Worm (Caenorhabditis elegans): ENCODE measurements around the gene C33B4.5.

The C33B4.5 gene

DNA sequence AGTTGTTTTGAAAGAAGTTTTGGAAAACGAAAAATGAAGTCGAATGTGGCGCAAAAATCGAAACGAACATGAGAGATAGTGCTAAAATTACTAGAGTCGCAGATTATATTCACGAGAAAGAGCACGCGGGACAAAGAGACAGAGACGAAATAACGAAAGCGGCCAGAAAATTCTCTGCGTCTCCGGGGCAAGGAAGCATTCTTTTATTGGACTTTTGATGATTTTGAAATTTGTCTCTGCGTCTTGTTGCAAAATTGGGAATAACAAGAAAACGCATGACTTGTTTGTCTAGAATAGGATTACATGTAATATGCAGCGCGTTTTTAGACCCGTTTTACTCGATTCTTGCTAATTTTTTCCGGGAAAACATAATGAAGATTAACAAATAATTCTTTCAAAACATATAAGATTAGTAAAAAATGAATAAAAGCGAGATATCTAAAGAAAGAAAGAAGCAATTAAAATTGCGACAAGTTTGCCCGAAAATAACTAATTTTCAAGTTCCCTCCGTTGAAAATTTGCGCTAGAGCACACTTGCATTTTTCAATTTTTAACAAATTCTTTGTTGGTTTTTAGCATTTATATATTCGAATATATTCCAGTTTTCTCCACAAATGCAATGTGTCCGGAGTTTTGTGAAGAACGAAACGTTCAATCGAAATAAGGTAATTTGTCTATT, 35.1 kb upstream of the C33B4.5 start, which contains the start of the genes B0491.6 and pigm-1 (continued):
- peak; percentile 14 for TF ChIP-seq jun-1 (tag; optimal IDR thresholded peaks at IDR 0.05)
- TF ChIP-seq xbp-1 (tag; optimal IDR thresholded peaks at IDR 0.05) = peak; percentile 30
- TF ChIP-seq zag-1 (tag; optimal IDR thresholded peaks at IDR 0.05) = no peak
- peak; percentile 80 to 92 (median 87) for TF ChIP-seq dpl-1 (GFP tag; optimal IDR thresholded peaks at IDR 0.05)
- peak; percentile 76 for TF ChIP-seq pax-3 (tag; optimal IDR thresholded peaks at IDR 0.05)
- peak; percentile 30 for TF ChIP-seq lir-3 (tag; optimal IDR thresholded peaks at IDR 0.05; ENCODE audit: poor library complexity)
- TF ChIP-seq nhr-76 (tag; optimal IDR thresholded peaks at IDR 0.05) = no peak
- no peak for TF ChIP-seq mab-9 (GFP tag; IDR thresholded peaks at IDR 0.05)
- peak; percentile 87 to 96 for TF ChIP-seq lin-35 (GFP tag; optimal IDR thresholded peaks at IDR 0.05)
- peak; percentile 34 for TF ChIP-seq nhr-19 (GFP tag; conservative IDR thresholded peaks at IDR 0.05)
- TF ChIP-seq unc-130 (tag; optimal IDR thresholded peaks at IDR 0.05) = peak; percentile 63
- peak; percentile 52 for TF ChIP-seq snpc-4 (tag; optimal IDR thresholded peaks at IDR 0.05)
- no peak for TF ChIP-seq hlh-17 (GFP tag; optimal IDR thresholded peaks at IDR 0.05; ENCODE audit: borderline replicate concordance)
- peak; percentile 0 for TF ChIP-seq F16B12.6 (tag; optimal IDR thresholded peaks at IDR 0.05)
- peak in 1 of 6 experiments; percentile 52 for TF ChIP-seq elt-3 (tag; optimal IDR thresholded peaks at IDR 0.05)
- peak; percentile 80 for TF ChIP-seq snu-23 (GFP tag; optimal IDR thresholded peaks at IDR 0.05)
- peak; percentile 27 for TF ChIP-seq fos-1 (tag; optimal IDR thresholded peaks at IDR 0.05)
- peak; percentile 6 for TF ChIP-seq ceh-90 (tag; optimal IDR thresholded peaks at IDR 0.05)

- TF ChIP-seq nhr-77 (tag; optimal IDR thresholded peaks at IDR 0.05) = no peak
- TF ChIP-seq ceh-88 (GFP tag; IDR thresholded peaks at IDR 0.05) = no peak
- no peak for TF ChIP-seq lin-35 (GFP tag; optimal IDR thresholded peaks at IDR 0.05)
- TF ChIP-seq sup-37 (GFP tag; optimal IDR thresholded peaks at IDR 0.05) = no peak
- TF ChIP-seq nhr-90 (tag; optimal IDR thresholded peaks at IDR 0.05; ENCODE audit: poor library complexity) = no peak
- TF ChIP-seq vab-15 (tag; optimal IDR thresholded peaks at IDR 0.05) = no peak
- no peak for TF ChIP-seq dpl-1 (GFP tag; optimal IDR thresholded peaks at IDR 0.05)
- no peak for TF ChIP-seq sox-4 (tag; optimal IDR thresholded peaks at IDR 0.05)
- no peak for TF ChIP-seq dsc-1 (tag; optimal IDR thresholded peaks at IDR 0.05)
- TF ChIP-seq nhr-20 (tag; optimal IDR thresholded peaks at IDR 0.05) = no peak
- no peak for TF ChIP-seq lin-39 (tag; optimal IDR thresholded peaks at IDR 0.05)
- TF ChIP-seq irx-1 (tag; optimal IDR thresholded peaks at IDR 0.05) = no peak
- TF ChIP-seq pag-3 (tag; optimal IDR thresholded peaks at IDR 0.05; ENCODE audit: borderline replicate concordance, insufficient read depth) = no peak
- TF ChIP-seq swsn-7 (tag; optimal IDR thresholded peaks at IDR 0.05) = no peak
- no peak for TF ChIP-seq lin-14 (GFP tag; optimal IDR thresholded peaks at IDR 0.05)
- no peak for TF ChIP-seq skn-1 (tag; optimal IDR thresholded peaks at IDR 0.05)
- no peak for TF ChIP-seq lin-15B (tag; optimal IDR thresholded peaks at IDR 0.05)
- no peak for TF ChIP-seq elt-2 (tag; optimal IDR thresholded peaks at IDR 0.05)
- TF ChIP-seq hlh-4 (tag; optimal IDR thresholded peaks at IDR 0.05) = no peak
These were observed 33.2 kb upstream of the C33B4.5 start, which contains the start of gene dph-5 for ce11 chrII:11349892-11350291. Gene dph-5, plus strand, starts transcription at chrII:11350192.

- TF ChIP-seq egl-27 (tag; optimal IDR thresholded peaks at IDR 0.05) (no peak), grh-1 (GFP tag; IDR thresholded peaks at IDR 0.05) (no peak), unc-130 (tag; optimal IDR thresholded peaks at IDR 0.05) (no peak), mdl-1 (tag; optimal IDR thresholded peaks at IDR 0.05) (no peak), sptf-1 (tag; optimal IDR thresholded peaks at IDR 0.05) (no peak), nhr-85 (tag) (no peak), ces-1 (GFP tag; optimal IDR thresholded peaks at IDR 0.05) (no peak), egl-13 (tag; optimal IDR thresholded peaks at IDR 0.05) (no peak), aly-2 (tag; optimal IDR thresholded peaks at IDR 0.05) (no peak), C16A3.4 (tag; optimal IDR thresholded peaks at IDR 0.05) (no peak), unc-30 (tag; optimal IDR thresholded peaks at IDR 0.05) (no peak)
These were observed 31.5 kb upstream of the C33B4.5 start, which contains the start of gene clh-2 for ce11 chrII:11351599-11351998. Gene clh-2, plus strand, starts transcription at chrII:11351899.
